Worm (Caenorhabditis elegans) whole organism, L3 larva: ENCODE results near the gene clec-203.

Experiments used
- aly-2 ChIP-seq: fragments of 150-350 bp; optimal IDR thresholded peaks from 2 replicates; lab custom pipeline; 2014; ENCODE audit warnings: missing biosample characterization, missing genetic modification characterization
- ceh-16 ChIP-seq: sonication (generic microtip); optimal IDR thresholded peaks from 2 replicates; lab custom pipeline; 2017; ENCODE audit warnings: missing biosample characterization, missing genetic modification characterization
- ceh-82 ChIP-seq: fragments of 150-350 bp; optimal IDR thresholded peaks from 2 replicates; lab custom pipeline; 2014; ENCODE audit warnings: missing biosample characterization, missing genetic modification characterization
- egl-27 ChIP-seq: sonication (generic microtip); optimal IDR thresholded peaks from 4 replicates; lab custom pipeline; 2017; ENCODE audit warnings: missing biosample characterization, missing genetic modification reagents, missing genetic modification characterization
- jun-1 ChIP-seq: fragments of 150-350 bp; optimal IDR thresholded peaks from 2 replicates; lab custom pipeline; 2014; ENCODE audit warnings: missing biosample characterization, missing genetic modification reagents, missing genetic modification characterization
- nhr-25 ChIP-seq: sonication (generic microtip); optimal IDR thresholded peaks from 2 replicates; lab custom pipeline; 2017; ENCODE audit warnings: missing biosample characterization, missing genetic modification characterization
- nhr-76 ChIP-seq: fragments of 150-350 bp; sonication (generic microtip); optimal IDR thresholded peaks from 5 replicates; lab custom pipeline; 2014; ENCODE audit warnings: missing biosample characterization, missing genetic modification characterization
- nhr-77 ChIP-seq: fragments of 150-350 bp; optimal IDR thresholded peaks from 2 replicates; lab custom pipeline; 2014; ENCODE audit warnings: missing biosample characterization, missing genetic modification characterization
- snpc-4 ChIP-seq: fragments of 150-350 bp; optimal IDR thresholded peaks from 2 replicates; lab custom pipeline; 2014; ENCODE audit warnings: missing biosample characterization, missing genetic modification characterization
- zag-1 ChIP-seq: fragments of 150-350 bp; optimal IDR thresholded peaks from 2 replicates; lab custom pipeline; 2014; ENCODE audit warnings: missing biosample characterization, missing genetic modification characterization
- ztf-11 ChIP-seq: fragments of 150-350 bp; optimal IDR thresholded peaks from 2 replicates; lab custom pipeline; 2014; ENCODE audit warnings: missing biosample characterization, missing genetic modification characterization

- TF ChIP-seq snpc-4 (tag; lab: Kevin White, UChicago) (no peak), egl-27 (tag; lab: Kevin White, UChicago) (no peak), ceh-82 (tag; lab: Kevin White, UChicago) (no peak), aly-2 (tag; lab: Kevin White, UChicago) (no peak), nhr-25 (tag; lab: Kevin White, UChicago) (no peak), ceh-16 (no peak), nhr-76 (tag; lab: Kevin White, UChicago) (no peak), jun-1 (tag; lab: Kevin White, UChicago) (no peak), nhr-77 (no peak), ztf-11 (no peak), zag-1 (no peak)
Measured at ce11 chrV:1052559-1053064, 35.5 kb upstream of the clec-203 start, which contains the start of gene K10C9.4.
